Worm (Caenorhabditis elegans) whole organism, L4 larva: ENCODE data around the gene mlc-5.

Source experiments
- D1046.2 ChIP-seq: fragments of 200-800 bp; sonication (Bioruptor generic); IDR thresholded peaks from 2 replicates; pipeline ENCODE4 v1.3.6; 2022; ENCODE audit warnings: missing genetic modification characterization, missing compliant biosample characterization
- F10B5.3 ChIP-seq: sonication (generic microtip); optimal IDR thresholded peaks from 2 replicates; lab custom pipeline; 2016; ENCODE audit warnings: mild to moderate bottlenecking, missing genetic modification characterization, missing compliant biosample characterization
- F44E2.7 ChIP-seq: fragments of 200-800 bp; sonication (Bioruptor generic); IDR thresholded peaks from 2 replicates; pipeline ENCODE4 v2.1.2; 2022; ENCODE audit warnings: missing genetic modification characterization, missing compliant biosample characterization
- T20F7.1 ChIP-seq: fragments of 200-800 bp; sonication (Bioruptor generic); optimal IDR thresholded peaks from 2 replicates; lab custom pipeline; 2018; ENCODE audit warnings: mild to moderate bottlenecking, missing genetic modification characterization, missing compliant biosample characterization
- Y105C5A.15 ChIP-seq: fragments of 200-800 bp; sonication (Bioruptor generic); IDR thresholded peaks from 2 replicates; pipeline ENCODE4 v1.3.6; 2022; ENCODE audit warnings: missing genetic modification characterization, missing compliant biosample characterization
- Y48G9A.11 ChIP-seq: fragments of 200-800 bp; sonication (Bioruptor generic); IDR thresholded peaks from 2 replicates; pipeline ENCODE4 v1.3.6; 2022; ENCODE audit warnings: missing genetic modification reagents, missing genetic modification characterization, missing compliant biosample characterization
- Y5F2A.4 ChIP-seq: fragments of 200-800 bp; sonication (Bioruptor generic); optimal IDR thresholded peaks from 2 replicates; lab custom pipeline; 2018; ENCODE audit warnings: mild to moderate bottlenecking, missing genetic modification characterization, missing compliant biosample characterization
- Y75B8A.6 ChIP-seq: fragments of 200-800 bp; sonication (Bioruptor generic); IDR thresholded peaks from 2 replicates; pipeline ENCODE4 v1.3.6; 2022; ENCODE audit warnings: missing genetic modification reagents, missing genetic modification characterization, missing compliant biosample characterization
- ZK337.2 ChIP-seq: fragments of 200-800 bp; sonication (Bioruptor generic); IDR thresholded peaks from 2 replicates; pipeline ENCODE4 v1.3.6; 2022; ENCODE audit warnings: missing genetic modification reagents, missing genetic modification characterization, missing compliant biosample characterization
- ZK546.5 ChIP-seq, 2 experiments: sonication (generic microtip); optimal IDR thresholded peaks; 2 replicates each; lab custom pipeline; 2017; ENCODE audit warnings: missing biosample characterization in 2 of 2, missing genetic modification characterization in 2 of 2
- aha-1 ChIP-seq: fragments of 150-350 bp; peaks from one replicate; lab custom pipeline; 2014; ENCODE audit warnings: missing biosample characterization, missing genetic modification characterization
- arid-1 ChIP-seq: fragments of 200-800 bp; sonication (Bioruptor generic); conservative IDR thresholded peaks from 2 replicates; pipeline ENCODE4 v1.3.6; 2022; ENCODE audit warnings: missing genetic modification reagents, missing genetic modification characterization, missing compliant biosample characterization
- ceh-44 ChIP-seq: fragments of 200-800 bp; sonication (Bioruptor generic); IDR thresholded peaks from 2 replicates; pipeline ENCODE4 v1.3.6; 2022; ENCODE audit warnings: missing genetic modification reagents, missing genetic modification characterization, missing compliant biosample characterization
- ceh-62 ChIP-seq: sonication (generic microtip); optimal IDR thresholded peaks from 2 replicates; lab custom pipeline; 2017; ENCODE audit warnings: missing biosample characterization, missing genetic modification characterization
- ctbp-1 ChIP-seq: fragments of 200-800 bp; sonication (Bioruptor generic); IDR thresholded peaks from 2 replicates; pipeline ENCODE4 v1.3.6; 2022; ENCODE audit warnings: missing genetic modification reagents, missing genetic modification characterization, missing compliant biosample characterization
- fkh-10 ChIP-seq: fragments of 150-350 bp; optimal IDR thresholded peaks from 2 replicates; lab custom pipeline; 2014; ENCODE audit warnings: missing biosample characterization, missing genetic modification reagents, missing genetic modification characterization
- hif-1 ChIP-seq, 2 experiments: sonication (generic microtip); optimal IDR thresholded peaks; 2 replicates each; lab custom pipeline; 2016 to 2017; ENCODE audit warnings: missing compliant biosample characterization in 2 of 2, missing genetic modification characterization in 2 of 2, missing genetic modification reagents in 2 of 2, missing genotype in 2 of 2, mild to moderate bottlenecking in 1 of 2
- hlh-30 ChIP-seq: sonication (generic microtip); optimal IDR thresholded peaks from 2 replicates; lab custom pipeline; 2017; ENCODE audit warnings: antibody characterized with exemption, mild to moderate bottlenecking, missing genetic modification characterization, missing compliant biosample characterization; ENCODE audit not compliant: insufficient read depth
- lin-38 ChIP-seq: fragments of 200-800 bp; sonication (Bioruptor generic); IDR thresholded peaks from 2 replicates; pipeline ENCODE4 v1.3.6; 2022; ENCODE audit warnings: missing genetic modification reagents, missing genetic modification characterization, missing compliant biosample characterization
- lsy-2 ChIP-seq, 2 experiments: fragments of 150-350 bp in 1 of 2; sonication (generic microtip) in 1 of 2; optimal IDR thresholded peaks; 2 replicates each; lab custom pipeline; 2014 to 2017; ENCODE audit warnings: missing biosample characterization in 2 of 2, missing genetic modification characterization in 2 of 2
- madf-5 ChIP-seq, 2 experiments: fragments of 200-800 bp; sonication (Bioruptor generic); IDR thresholded peaks; 2 replicates each; pipeline ENCODE4 v1.3.6; 2022; ENCODE audit warnings: missing compliant biosample characterization in 2 of 2, missing genetic modification characterization in 2 of 2
- mdt-29 ChIP-seq: fragments of 200-800 bp; sonication (Bioruptor generic); IDR thresholded peaks from 2 replicates; pipeline ENCODE4 v1.3.6; 2022; ENCODE audit warnings: missing genetic modification reagents, missing genetic modification characterization, missing compliant biosample characterization
- mes-2 ChIP-seq: sonication (generic microtip); optimal IDR thresholded peaks from 2 replicates; lab custom pipeline; 2016; ENCODE audit warnings: missing genotype, mild to moderate bottlenecking, missing genetic modification characterization, missing compliant biosample characterization; ENCODE audit not compliant: poor library complexity, severe bottlenecking
- nhr-25 ChIP-seq: sonication (generic microtip); optimal IDR thresholded peaks from 2 replicates; lab custom pipeline; 2017; ENCODE audit warnings: missing genetic modification characterization, mild to moderate bottlenecking, missing compliant biosample characterization, antibody characterized with exemption, moderate library complexity, borderline replicate concordance; ENCODE audit not compliant: insufficient read depth
- nhr-28 ChIP-seq: fragments of 150-350 bp; optimal IDR thresholded peaks from 2 replicates; lab custom pipeline; 2014; ENCODE audit warnings: missing biosample characterization, missing genetic modification characterization
- nhr-41 ChIP-seq: fragments of 200-800 bp; sonication (Bioruptor generic); IDR thresholded peaks from 2 replicates; pipeline ENCODE4 v1.3.6; 2022; ENCODE audit warnings: missing genetic modification reagents, missing genetic modification characterization, missing compliant biosample characterization
- nhr-6 ChIP-seq: fragments of 150-350 bp; optimal IDR thresholded peaks from 2 replicates; lab custom pipeline; 2014; ENCODE audit warnings: missing biosample characterization, missing genetic modification characterization
- nhr-77 ChIP-seq: fragments of 150-350 bp; optimal IDR thresholded peaks from 2 replicates; lab custom pipeline; 2014; ENCODE audit warnings: missing biosample characterization, missing genetic modification characterization
- set-16 ChIP-seq: fragments of 200-800 bp; sonication (Bioruptor generic); IDR thresholded peaks from 2 replicates; pipeline ENCODE4 v1.3.6; 2022; ENCODE audit warnings: missing genetic modification reagents, missing genetic modification characterization, missing compliant biosample characterization
- snpc-1.2 ChIP-seq: fragments of 200-800 bp; sonication (Bioruptor generic); IDR thresholded peaks from 2 replicates; pipeline ENCODE4 v1.3.6; 2022; ENCODE audit warnings: missing genetic modification reagents, missing genetic modification characterization, missing compliant biosample characterization
- snpc-4 ChIP-seq: fragments of 150-350 bp; optimal IDR thresholded peaks from 2 replicates; lab custom pipeline; 2014; ENCODE audit warnings: missing biosample characterization, missing genetic modification characterization
- spr-1 ChIP-seq: sonication (generic microtip); optimal IDR thresholded peaks from 2 replicates; lab custom pipeline; 2016; ENCODE audit warnings: mild to moderate bottlenecking, missing genetic modification characterization, missing compliant biosample characterization
- tag-97 ChIP-seq: fragments of 200-800 bp; sonication (Bioruptor generic); IDR thresholded peaks from 2 replicates; pipeline ENCODE4 v1.3.6; 2022; ENCODE audit warnings: missing genetic modification characterization, missing compliant biosample characterization
- unc-39 ChIP-seq: sonication (generic microtip); optimal IDR thresholded peaks from 2 replicates; lab custom pipeline; 2017; ENCODE audit warnings: missing biosample characterization, missing genetic modification characterization
- unc-62 ChIP-seq, 3 experiments: fragments of 150-350 bp in 1 of 3; sonication (generic microtip); optimal IDR thresholded peaks in 2 of 3; peaks in 1 of 3; 1 replicate in 1 of 3; 2 replicates in 2 of 3; lab custom pipeline; 2014 to 2017; ENCODE audit warnings: missing biosample characterization in 3 of 3, missing genetic modification characterization in 3 of 3, missing genetic modification reagents in 3 of 3, missing genotype in 1 of 3
- vab-7 ChIP-seq: fragments of 200-800 bp; sonication (Bioruptor generic); IDR thresholded peaks from 2 replicates; pipeline ENCODE4 v1.3.6; 2022; ENCODE audit warnings: missing genetic modification reagents, missing genetic modification characterization, missing compliant biosample characterization
- zip-11 ChIP-seq: fragments of 200-800 bp; sonication (Bioruptor generic); IDR thresholded peaks from 2 replicates; pipeline ENCODE4 v1.3.6; 2022; ENCODE audit warnings: missing genetic modification characterization, missing compliant biosample characterization
- ztf-11 ChIP-seq: fragments of 150-350 bp; optimal IDR thresholded peaks from 2 replicates; lab custom pipeline; 2014; ENCODE audit warnings: missing biosample characterization, missing genetic modification characterization
- ztf-7 ChIP-seq: fragments of 150-350 bp; optimal IDR thresholded peaks from 2 replicates; lab custom pipeline; 2014; ENCODE audit warnings: missing biosample characterization, missing genetic modification characterization

Gene mlc-5

DNA sequence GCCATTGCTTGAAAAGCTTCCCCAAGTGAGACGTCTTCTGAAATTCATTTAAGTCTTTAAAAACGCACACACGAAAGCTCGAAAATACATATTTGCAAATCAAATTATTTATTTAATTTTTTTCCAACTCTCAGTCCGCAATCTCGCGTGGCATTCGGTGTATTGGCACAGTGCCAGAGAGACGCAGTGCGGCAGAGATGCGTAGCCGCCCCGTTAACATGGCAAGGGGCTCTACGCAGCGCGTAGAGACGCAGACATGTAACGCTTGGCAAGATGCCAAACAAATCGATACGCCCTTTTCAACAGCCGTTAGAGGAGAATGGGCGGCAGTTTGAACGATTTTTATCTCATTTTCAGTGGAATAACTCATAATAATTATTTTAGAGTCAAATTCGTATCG is 20.4 kb downstream of the mlc-5 start, which contains the start of the genes drr-2 and set-16 (continued):
- TF ChIP-seq zip-11 (GFP tag; lab: Robert Waterston, UW) = 0 out of 2 replicates have a peak, but pooled peaks have one; percentile 41
- TF ChIP-seq nhr-77 (tag; lab: Kevin White, UChicago) = peak; percentile 98
- peak in 1 of 2 experiments; percentile 86 for TF ChIP-seq ZK546.5 (tag; optimal IDR thresholded peaks at IDR 0.05; lab: Kevin White, UChicago)
- peak; percentile 98 for TF ChIP-seq mdt-29 (GFP tag; lab: Robert Waterston, UW)
- peak; percentile 7 for TF ChIP-seq ceh-62
- TF ChIP-seq hlh-30 = peak; percentile 92
- peak; percentile 92 for TF ChIP-seq fkh-10
- peak; percentile 96 for TF ChIP-seq spr-1 (tag; lab: Kevin White, UChicago)
- peak; percentile 97 for TF ChIP-seq nhr-28 (tag; lab: Kevin White, UChicago)
- TF ChIP-seq D1046.2 (GFP tag; lab: Robert Waterston, UW) = peak; percentile 94
- peak; percentile 89 for TF ChIP-seq ztf-7 (tag; lab: Kevin White, UChicago)
- 0 out of 2 replicates have a peak, but pooled peaks have one; percentile 71 for TF ChIP-seq tag-97 (GFP tag; lab: Robert Waterston, UW)
- peak; percentile 20 for TF ChIP-seq ztf-11
- 0 out of 2 replicates have a peak, but pooled peaks have one; percentile 41 for TF ChIP-seq ceh-44
- TF ChIP-seq hif-1 (tag; optimal IDR thresholded peaks at IDR 0.05; lab: Kevin White, UChicago) = peak; percentile 87 to 93
- peak; percentile 86 for TF ChIP-seq Y5F2A.4 (GFP tag; lab: Kevin White, UChicago)
- TF ChIP-seq madf-5 (GFP tag; IDR thresholded peaks at IDR 0.05; lab: Robert Waterston, UW) = peak; percentile 44 to 84; a peak in 1 of 4 replicates
- peak; percentile 97 for TF ChIP-seq Y75B8A.6 (GFP tag; lab: Robert Waterston, UW)
- peak in 1 of 2 experiments; percentile 98 for TF ChIP-seq unc-62 (GFP tag; optimal IDR thresholded peaks at IDR 0.05 in 1 of 2; lab: Kevin White, UChicago)
- no peak for TF ChIP-seq unc-62 (tag; optimal IDR thresholded peaks at IDR 0.05; lab: Kevin White, UChicago)
- peak; percentile 99 for TF ChIP-seq nhr-6 (tag; lab: Kevin White, UChicago)
- peak; percentile 100 for TF ChIP-seq aha-1 (tag; lab: Kevin White, UChicago)
- no peak for TF ChIP-seq snpc-4 (tag; lab: Kevin White, UChicago)
- peak; percentile 80 for TF ChIP-seq vab-7 (GFP tag; lab: Robert Waterston, UW)
- TF ChIP-seq Y105C5A.15 (GFP tag; lab: Robert Waterston, UW) = peak; percentile 66; the same call in 1 of the 2 replicates
- 0 out of 2 replicates have a peak, but pooled peaks have one; percentile 51 for TF ChIP-seq ZK337.2 (GFP tag; lab: Robert Waterston, UW)
- peak; percentile 89 for TF ChIP-seq Y48G9A.11 (GFP tag; lab: Robert Waterston, UW)
- peak; percentile 96 for TF ChIP-seq lin-38
- peak; percentile 92 for TF ChIP-seq snpc-1.2 (GFP tag; lab: Robert Waterston, UW)
- peak; percentile 95 for TF ChIP-seq F10B5.3
- peak; percentile 98 for TF ChIP-seq ctbp-1 (GFP tag; lab: Robert Waterston, UW)
- TF ChIP-seq mes-2 = peak; percentile 96
- TF ChIP-seq nhr-41 (GFP tag; lab: Robert Waterston, UW) = peak; percentile 81
- TF ChIP-seq, all 104 proteins: peak for 91

ce11 chrIII:13644279-13644678 is 21.2 kb downstream of the mlc-5 start:
- no peak for TF ChIP-seq lsy-2 (tag; optimal IDR thresholded peaks at IDR 0.05; lab: Kevin White, UChicago)
- TF ChIP-seq T20F7.1 = no peak
- no peak for TF ChIP-seq arid-1 (GFP tag; lab: Robert Waterston, UW)
- no peak for TF ChIP-seq zip-11 (GFP tag; lab: Robert Waterston, UW)
- TF ChIP-seq unc-39 (tag; lab: Kevin White, UChicago) = no peak
- no peak for TF ChIP-seq nhr-25 (tag; lab: Kevin White, UChicago)
- no peak for TF ChIP-seq F44E2.7 (GFP tag; lab: Robert Waterston, UW)
- TF ChIP-seq set-16 (GFP tag; lab: Robert Waterston, UW) = peak; percentile 59
- no peak for TF ChIP-seq Y48G9A.11 (GFP tag; lab: Robert Waterston, UW)
- TF ChIP-seq, all 104 proteins: peak for 1
